Fruit fly (Drosophila melanogaster): ENCODE results near the gene eIF4A.

DNA sequence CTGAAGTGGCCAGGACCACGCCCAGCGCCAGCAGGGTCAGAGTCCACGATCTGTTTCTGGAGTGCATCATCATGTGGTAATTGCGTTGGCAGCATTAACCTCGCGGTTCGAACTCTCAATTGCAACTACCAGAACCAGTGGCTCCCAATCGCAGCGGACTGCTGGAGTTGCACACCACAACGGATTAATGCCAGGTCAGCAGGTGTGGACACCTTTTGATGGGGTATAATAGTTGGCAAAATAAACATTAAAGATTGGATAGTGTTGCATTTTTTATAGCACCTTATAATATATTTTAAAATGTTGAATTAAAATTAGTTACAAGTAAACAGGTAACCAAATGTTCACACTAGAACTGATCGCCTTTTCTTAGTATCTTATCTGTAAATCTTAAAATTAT is 17.4 kb upstream of the eIF4A start:
- TF ChIP-seq usp (GFP tag; optimal IDR thresholded peaks at IDR 0.05) (no peak), CG8478 (optimal IDR thresholded peaks at IDR 0.05) (no peak), EcR (GFP tag; optimal IDR thresholded peaks at IDR 0.05) (no peak), pan (optimal IDR thresholded peaks at IDR 0.05) (no peak), psq (optimal IDR thresholded peaks at IDR 0.05) (no peak), Dll (optimal IDR thresholded peaks at IDR 0.05) (no peak)
